Fruit fly (Drosophila melanogaster) whole organism, wandering third instar larva: ENCODE measurements around the gene Cby.
A peak's percentile ranks its signal among the peaks of the same experiment; 100 is the strongest.

ENCODE experiments used
- Abd-B ChIP-seq: fragments of >200 bp; optimal IDR thresholded peaks from 2 replicates; lab custom pipeline; 2017; ENCODE audit warnings: missing biosample characterization, missing genetic modification characterization
- CG32264 ChIP-seq: fragments of 200-800 bp; sonication (Bioruptor generic); optimal IDR thresholded peaks from 2 replicates; lab custom pipeline; 2016; ENCODE audit warnings: missing biosample characterization, missing genetic modification characterization
- CG9705 ChIP-seq: fragments of 200-800 bp; sonication (Bioruptor generic); optimal IDR thresholded peaks from 2 replicates; lab custom pipeline; 2018; ENCODE audit warnings: missing biosample characterization, mild to moderate bottlenecking, missing genetic modification characterization
- CrebA ChIP-seq: fragments of 200-800 bp; sonication (Bioruptor generic); optimal IDR thresholded peaks from 2 replicates; lab custom pipeline; 2016; ENCODE audit warnings: missing biosample characterization, mild to moderate bottlenecking, missing genetic modification characterization, borderline replicate concordance
- Dfd ChIP-seq: fragments of >200 bp; optimal IDR thresholded peaks from 2 replicates; lab custom pipeline; 2017; ENCODE audit warnings: missing biosample characterization, missing genetic modification characterization
- Dif ChIP-seq: fragments of 200-275, 200-300 bp; sonication (Bioruptor generic); optimal IDR thresholded peaks from 2 replicates; lab custom pipeline; 2018; ENCODE audit warnings: missing biosample characterization, missing genetic modification characterization; ENCODE audit not compliant: partially characterized antibody
- GATAd ChIP-seq: sonication (Bioruptor generic); optimal IDR thresholded peaks from 2 replicates; lab custom pipeline; 2016; ENCODE audit warnings: missing biosample characterization, missing genetic modification characterization
- HLH106 ChIP-seq: fragments of 200-800 bp; optimal IDR thresholded peaks from 3 replicates; lab custom pipeline; 2019; ENCODE audit warnings: missing biosample characterization, mild to moderate bottlenecking, missing genetic modification characterization, moderate library complexity
- Hnf4 ChIP-seq: fragments of 200-800 bp; sonication (Bioruptor generic); optimal IDR thresholded peaks from 2 replicates; lab custom pipeline; 2016; ENCODE audit warnings: missing biosample characterization, mild to moderate bottlenecking, missing genetic modification characterization
- Hr78 ChIP-seq: fragments of >200 bp; optimal IDR thresholded peaks from 2 replicates; lab custom pipeline; 2017; ENCODE audit warnings: missing biosample characterization, missing genetic modification characterization
- Hr83 ChIP-seq: fragments of 200-300 bp; sonication (Bioruptor generic); optimal IDR thresholded peaks from 2 replicates; lab custom pipeline; 2016; ENCODE audit warnings: missing biosample characterization, mild to moderate bottlenecking, missing genetic modification characterization, moderate library complexity; ENCODE audit not compliant: poor library complexity, severe bottlenecking
- Jra ChIP-seq: sonication (Bioruptor generic); optimal IDR thresholded peaks from 2 replicates; lab custom pipeline; 2016; ENCODE audit warnings: missing biosample characterization, missing genetic modification characterization
- Mio ChIP-seq: sonication (Bioruptor generic); optimal IDR thresholded peaks from 2 replicates; lab custom pipeline; 2016; ENCODE audit warnings: missing biosample characterization, missing genetic modification characterization
- Myc ChIP-seq: fragments of >200 bp; optimal IDR thresholded peaks from 2 replicates; lab custom pipeline; 2017
- N ChIP-seq: fragments of >200 bp; optimal IDR thresholded peaks from 2 replicates; lab custom pipeline; 2018; ENCODE audit warnings: missing biosample characterization, missing external identifiers, missing genetic modification characterization
- OdsH ChIP-seq: fragments of 200-800 bp; sonication (Bioruptor generic); optimal IDR thresholded peaks from 2 replicates; lab custom pipeline; 2016; ENCODE audit warnings: missing biosample characterization, mild to moderate bottlenecking, missing genetic modification characterization
- Rel ChIP-seq, 2 experiments: fragments of 200-800 bp; sonication (Bioruptor generic) in 1 of 2; optimal IDR thresholded peaks; 2 replicates in 1 of 2; 3 replicates in 1 of 2; lab custom pipeline; 2016 to 2019; ENCODE audit warnings: mild to moderate bottlenecking in 2 of 2, missing biosample characterization in 2 of 2, missing genetic modification characterization in 2 of 2, moderate library complexity in 1 of 2
- Sp1 ChIP-seq: fragments of 200-800 bp; sonication (Bioruptor generic); optimal IDR thresholded peaks from 3 replicates; lab custom pipeline; 2019; ENCODE audit warnings: missing biosample characterization, mild to moderate bottlenecking, missing genetic modification characterization, moderate library complexity
- Vsx2 ChIP-seq: fragments of 200-300, 225-300 bp; sonication (Bioruptor generic); optimal IDR thresholded peaks from 2 replicates; lab custom pipeline; 2018; ENCODE audit warnings: missing biosample characterization, missing genetic modification characterization; ENCODE audit not compliant: partially characterized antibody
- br ChIP-seq: fragments of 200-800 bp; sonication (Bioruptor generic); optimal IDR thresholded peaks from 2 replicates; lab custom pipeline; 2016; ENCODE audit warnings: missing biosample characterization, missing genetic modification characterization
- brk ChIP-seq: fragments of 200-800 bp; sonication (Bioruptor generic); optimal IDR thresholded peaks from 2 replicates; lab custom pipeline; 2016; ENCODE audit warnings: missing biosample characterization, mild to moderate bottlenecking, missing genetic modification characterization
- dl ChIP-seq, 2 experiments: fragments of 175-275, 200-275 bp in 1 of 2; fragments of 200-275 bp in 1 of 2; sonication (Bioruptor generic); optimal IDR thresholded peaks; lab custom pipeline; 2018; ENCODE audit warnings: mild to moderate bottlenecking in 2 of 2, missing biosample characterization in 2 of 2, missing genetic modification characterization in 2 of 2, moderate library complexity in 2 of 2; ENCODE audit not compliant: partially characterized antibody in 2 of 2, insufficient read depth in 1 of 2
- dmrt93B ChIP-seq: fragments of 200-800 bp; sonication (Bioruptor generic); optimal IDR thresholded peaks from 2 replicates; lab custom pipeline; 2018; ENCODE audit warnings: missing biosample characterization, mild to moderate bottlenecking, missing genetic modification characterization
- dsf ChIP-seq: sonication (Bioruptor generic); optimal IDR thresholded peaks from 2 replicates; lab custom pipeline; 2016; ENCODE audit warnings: missing biosample characterization, missing genetic modification characterization, borderline replicate concordance
- ey ChIP-seq: fragments of 200-800 bp; sonication (Bioruptor generic); optimal IDR thresholded peaks from 2 replicates; lab custom pipeline; 2016; ENCODE audit warnings: missing biosample characterization, missing genetic modification characterization
- foxo ChIP-seq, 2 experiments: fragments of 200-800 bp; sonication (Bioruptor generic); optimal IDR thresholded peaks; 2 replicates in 1 of 2; 3 replicates in 1 of 2; lab custom pipeline; 2016 to 2017; ENCODE audit warnings: missing biosample characterization in 2 of 2, missing genetic modification characterization in 2 of 2
- fru ChIP-seq: fragments of 200-800 bp; sonication (Bioruptor generic); optimal IDR thresholded peaks from 3 replicates; lab custom pipeline; 2016; ENCODE audit warnings: missing biosample characterization, mild to moderate bottlenecking, missing genetic modification characterization
- h ChIP-seq: fragments of 200-800 bp; sonication (Bioruptor generic); optimal IDR thresholded peaks from 3 replicates; lab custom pipeline; 2016; ENCODE audit warnings: missing biosample characterization, mild to moderate bottlenecking, missing genetic modification characterization
- jim ChIP-seq: fragments of 175-275, 200-325 bp; sonication (Bioruptor generic); optimal IDR thresholded peaks from 2 replicates; lab custom pipeline; 2016; ENCODE audit warnings: missing biosample characterization, mild to moderate bottlenecking, missing genetic modification characterization
- lola ChIP-seq: fragments of >200 bp; optimal IDR thresholded peaks from 2 replicates; lab custom pipeline; 2017; ENCODE audit warnings: missing biosample characterization, missing genetic modification characterization
- pan ChIP-seq: fragments of >200 bp; optimal IDR thresholded peaks from 2 replicates; lab custom pipeline; 2017
- psq ChIP-seq: fragments of 200-800 bp; sonication (Bioruptor generic); optimal IDR thresholded peaks from 3 replicates; lab custom pipeline; 2017; ENCODE audit warnings: missing biosample characterization, mild to moderate bottlenecking, missing genetic modification characterization, moderate library complexity
- rgr ChIP-seq: fragments of 200-800 bp; sonication (Bioruptor generic); optimal IDR thresholded peaks from 3 replicates; lab custom pipeline; 2016; ENCODE audit warnings: missing biosample characterization, mild to moderate bottlenecking, missing genetic modification characterization
- sage ChIP-seq: fragments of 200-800 bp; sonication (Bioruptor generic); optimal IDR thresholded peaks from 2 replicates; lab custom pipeline; 2016; ENCODE audit warnings: missing biosample characterization, mild to moderate bottlenecking, missing genetic modification characterization
- sv ChIP-seq: fragments of 200-800 bp; sonication (Bioruptor generic); optimal IDR thresholded peaks from 3 replicates; lab custom pipeline; 2016; ENCODE audit warnings: missing biosample characterization, missing genetic modification characterization
- tai ChIP-seq: sonication (Bioruptor generic); optimal IDR thresholded peaks from 2 replicates; lab custom pipeline; 2016; ENCODE audit warnings: missing biosample characterization, missing genetic modification characterization
- usp ChIP-seq: fragments of >200 bp; optimal IDR thresholded peaks from 2 replicates; lab custom pipeline; 2017; ENCODE audit warnings: missing biosample characterization, missing genetic modification characterization
- woc ChIP-seq: sonication (Bioruptor generic); optimal IDR thresholded peaks from 2 replicates; lab custom pipeline; 2016; ENCODE audit warnings: missing biosample characterization, mild to moderate bottlenecking, missing genetic modification characterization

The Cby gene

DNA sequence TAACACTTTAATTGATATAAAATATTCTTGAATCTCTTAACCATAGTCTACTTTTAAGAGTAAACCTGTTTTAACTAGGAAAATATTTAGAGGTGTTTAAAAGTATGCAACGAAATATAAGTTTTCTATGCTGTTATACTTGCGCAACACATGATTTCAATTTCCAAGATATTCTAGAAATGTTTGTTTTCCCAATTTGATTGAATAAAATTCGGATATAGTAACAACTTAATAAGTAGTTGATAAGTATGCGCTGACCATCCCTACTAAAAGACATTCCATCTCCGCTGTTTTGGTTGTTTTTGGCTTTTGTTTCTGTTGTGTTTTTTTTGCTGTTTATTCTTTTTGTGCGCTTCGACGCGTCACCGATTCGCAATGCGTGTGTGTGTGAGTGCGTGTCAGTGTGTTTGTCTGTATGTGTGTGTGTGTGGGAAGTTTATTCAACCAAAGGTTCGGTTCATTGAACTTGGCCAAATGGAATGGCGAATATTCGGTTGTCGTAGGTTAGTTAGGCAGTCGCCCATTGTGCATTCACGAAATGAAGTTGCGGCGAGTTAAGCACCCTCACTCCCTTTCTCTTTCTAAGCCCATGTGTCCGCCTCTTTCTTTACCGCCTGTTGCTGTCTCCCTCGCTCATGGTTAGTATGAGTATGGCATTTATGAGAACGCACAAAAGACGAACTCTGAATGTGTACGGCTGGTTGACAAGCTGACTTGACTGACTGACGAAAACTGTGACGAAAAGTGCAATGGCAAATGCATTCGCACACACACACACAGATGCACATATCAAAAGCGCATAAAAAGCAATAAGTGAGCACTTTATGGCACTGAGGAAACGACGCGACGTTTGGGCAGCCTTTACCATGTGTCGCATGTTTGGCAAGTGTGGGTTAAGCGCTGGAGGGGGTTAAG is 28.4 kb downstream of the Cby start:
- peak; percentile 51 for TF ChIP-seq Sp1 (GFP tag; lab: Kevin White, UChicago)
- TF ChIP-seq jim (GFP tag; lab: Kevin White, UChicago) = no peak
- no peak for TF ChIP-seq woc (GFP tag; lab: Kevin White, UChicago)
- no peak for TF ChIP-seq CrebA
- TF ChIP-seq tai (GFP tag; lab: Kevin White, UChicago) = no peak
- peak; percentile 57 for TF ChIP-seq HLH106
- no peak for TF ChIP-seq usp (GFP tag; lab: Kevin White, UChicago)
- TF ChIP-seq foxo (GFP tag; optimal IDR thresholded peaks at IDR 0.05; lab: Kevin White, UChicago) = peak in 1 of 2 experiments; percentile 15
- TF ChIP-seq lola (GFP tag; lab: Kevin White, UChicago) = no peak
- no peak for TF ChIP-seq Myc (lab: Kevin White, UChicago)
- peak; percentile 60 for TF ChIP-seq dmrt93B (GFP tag; lab: Kevin White, UChicago)
- no peak for TF ChIP-seq GATAd (GFP tag; lab: Kevin White, UChicago)
- TF ChIP-seq psq (GFP tag; lab: Kevin White, UChicago) = peak; percentile 16

DNA sequence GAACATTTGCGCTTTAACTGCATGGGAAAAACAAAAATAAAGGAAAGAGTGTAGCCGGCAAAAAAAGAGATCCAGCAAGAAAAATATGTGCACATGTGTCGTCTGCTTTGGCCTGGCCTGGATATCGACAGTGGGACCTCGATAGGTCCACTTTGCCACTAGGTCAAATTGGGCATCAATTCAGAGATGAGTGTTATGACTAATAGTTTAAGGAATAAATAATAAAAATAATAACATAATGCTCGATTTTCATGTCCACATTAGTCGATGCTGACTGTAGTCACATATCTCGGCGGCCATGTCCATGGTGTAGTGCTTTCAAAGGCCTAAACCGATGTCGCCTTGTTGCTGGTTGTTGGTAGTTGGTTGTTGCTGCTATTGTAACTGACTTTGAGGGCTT is 29.8 kb downstream of the Cby start:
- TF ChIP-seq Sp1 (GFP tag; lab: Kevin White, UChicago) (peak; percentile 82), CG9705 (GFP tag; lab: Kevin White, UChicago) (peak; percentile 79), Hr83 (GFP tag; lab: Kevin White, UChicago) (peak; percentile 10), lola (GFP tag; lab: Kevin White, UChicago) (no peak), Myc (lab: Kevin White, UChicago) (no peak), CG32264 (peak; percentile 60), fru (GFP tag; lab: Kevin White, UChicago) (peak; percentile 87), N (GFP tag; lab: Kevin White, UChicago) (no peak), br (GFP tag; lab: Kevin White, UChicago) (peak; percentile 83), dmrt93B (GFP tag; lab: Kevin White, UChicago) (peak; percentile 56), sv (GFP tag; lab: Kevin White, UChicago) (no peak), jim (GFP tag; lab: Kevin White, UChicago) (no peak), foxo (GFP tag; optimal IDR thresholded peaks at IDR 0.05; lab: Kevin White, UChicago) (peak in 1 of 2 experiments; percentile 90), Dfd (GFP tag; lab: Kevin White, UChicago) (no peak), dl (GFP tag; optimal IDR thresholded peaks at IDR 0.05; lab: Kevin White, UChicago; ENCODE audit: insufficient read depth in 1 of 2, partially characterized antibody in 2 of 2) (no peak), brk (peak; percentile 39), Mio (GFP tag; lab: Kevin White, UChicago) (no peak), h (peak; percentile 91), tai (GFP tag; lab: Kevin White, UChicago) (peak; percentile 65), GATAd (GFP tag; lab: Kevin White, UChicago) (no peak), Hr78 (GFP tag; lab: Kevin White, UChicago) (no peak), OdsH (GFP tag; lab: Kevin White, UChicago) (peak; percentile 80), Rel (GFP tag; optimal IDR thresholded peaks at IDR 0.05; lab: Kevin White, UChicago) (peak; percentile 58), Rel (tag; optimal IDR thresholded peaks at IDR 0.05; lab: Kevin White, UChicago) (peak; percentile 58), ey (peak; percentile 81), Abd-B (GFP tag; lab: Kevin White, UChicago) (no peak), HLH106 (peak; percentile 90), Dif (GFP tag; lab: Kevin White, UChicago) (no peak), woc (GFP tag; lab: Kevin White, UChicago) (peak; percentile 73), sage (GFP tag; lab: Kevin White, UChicago) (peak; percentile 84), usp (GFP tag; lab: Kevin White, UChicago) (no peak), CrebA (no peak), Hnf4 (GFP tag; lab: Kevin White, UChicago) (peak; percentile 79), rgr (peak; percentile 83), dsf (GFP tag; lab: Kevin White, UChicago) (peak; percentile 22), pan (no peak), Jra (peak; percentile 47), psq (GFP tag; lab: Kevin White, UChicago) (peak; percentile 78), Vsx2 (GFP tag; lab: Kevin White, UChicago) (no peak)
- TF ChIP-seq, all 38 proteins: peak for 22
